Worm (Caenorhabditis elegans) whole organism, L1 larva: ENCODE data around the gene Y75B8A.13.
A peak's percentile ranks its signal among the peaks of the same experiment; 100 is the strongest.

Experiments
- C04F5.9 ChIP-seq: sonication (generic microtip); optimal IDR thresholded peaks from 2 replicates; lab custom pipeline; 2016; ENCODE audit warnings: missing genetic modification characterization, missing compliant biosample characterization
- C34B4.2 ChIP-seq: sonication (generic microtip); optimal IDR thresholded peaks from 2 replicates; lab custom pipeline; 2017; ENCODE audit warnings: mild to moderate bottlenecking, missing genetic modification characterization, missing compliant biosample characterization
- aha-1 ChIP-seq: fragments of 150-350 bp; optimal IDR thresholded peaks from 2 replicates; lab custom pipeline; 2014; ENCODE audit warnings: missing biosample characterization, missing genetic modification characterization
- alr-1 ChIP-seq: fragments of 200-800 bp; sonication (Bioruptor generic); optimal IDR thresholded peaks from 2 replicates; lab custom pipeline; 2018; ENCODE audit warnings: borderline replicate concordance, mild to moderate bottlenecking, missing genetic modification characterization, missing compliant biosample characterization
- aly-2 ChIP-seq: fragments of 150-350 bp; optimal IDR thresholded peaks from 2 replicates; lab custom pipeline; 2014; ENCODE audit warnings: missing biosample characterization, missing genetic modification characterization
- ama-1 ChIP-seq: fragments of 150-350 bp; optimal IDR thresholded peaks from 2 replicates; lab custom pipeline; 2014
- ceh-8 ChIP-seq: fragments of 200-800 bp; sonication (Bioruptor generic); optimal IDR thresholded peaks from 2 replicates; lab custom pipeline; 2018; ENCODE audit warnings: mild to moderate bottlenecking, missing genetic modification characterization, moderate library complexity, missing compliant biosample characterization
- ceh-82 ChIP-seq, 3 experiments: fragments of 150-350 bp in 1 of 3; sonication (generic microtip) in 2 of 3; optimal IDR thresholded peaks; 2 replicates each; lab custom pipeline; 2014 to 2017; ENCODE audit warnings: missing biosample characterization in 3 of 3, missing genetic modification characterization in 3 of 3
- ceh-88 ChIP-seq: fragments of 200-800 bp; sonication (Bioruptor generic); IDR thresholded peaks from 2 replicates; pipeline ENCODE4 v1.3.6; 2022; ENCODE audit warnings: missing genetic modification characterization, missing compliant biosample characterization
- ceh-90 ChIP-seq: sonication (generic microtip); optimal IDR thresholded peaks from 2 replicates; lab custom pipeline; 2016; ENCODE audit warnings: missing genetic modification characterization, missing compliant biosample characterization
- dpl-1 ChIP-seq, 3 experiments: fragments of 150-350 bp in 2 of 3; sonication (generic microtip) in 1 of 3; optimal IDR thresholded peaks; 2 replicates each; lab custom pipeline; 2014 to 2017; ENCODE audit warnings: missing biosample characterization in 3 of 3, missing genetic modification characterization in 3 of 3, missing genetic modification reagents in 3 of 3
- dsc-1 ChIP-seq: sonication (generic microtip); optimal IDR thresholded peaks from 2 replicates; lab custom pipeline; 2016; ENCODE audit warnings: mild to moderate bottlenecking, missing genetic modification characterization, missing compliant biosample characterization
- efl-1 ChIP-seq, 4 experiments: fragments of 150-350 bp; optimal IDR thresholded peaks in 3 of 4; peaks in 1 of 4; 1 replicate in 1 of 4; 2 replicates in 3 of 4; lab custom pipeline; 2014; ENCODE audit warnings: missing biosample characterization in 2 of 4, missing genetic modification characterization in 2 of 4, missing genetic modification reagents in 2 of 4
- egl-13 ChIP-seq: sonication (generic microtip); optimal IDR thresholded peaks from 2 replicates; lab custom pipeline; 2016; ENCODE audit warnings: missing genotype, missing genetic modification reagents, missing genetic modification characterization, missing compliant biosample characterization
- elt-3 ChIP-seq, 6 experiments: fragments of 150-350 bp in 1 of 6; sonication (generic microtip); optimal IDR thresholded peaks; 2 replicates each; lab custom pipeline; 2017 to 2018; ENCODE audit warnings: missing biosample characterization in 6 of 6, missing genetic modification characterization in 6 of 6, inconsistent platforms in 1 of 6
- ets-5 ChIP-seq: fragments of 200-800 bp; sonication (Bioruptor generic); IDR thresholded peaks from 2 replicates; pipeline ENCODE4 v1.3.6; 2022; ENCODE audit warnings: missing genetic modification characterization, missing compliant biosample characterization
- fkh-10 ChIP-seq: sonication (generic microtip); optimal IDR thresholded peaks from 2 replicates; lab custom pipeline; 2017; ENCODE audit warnings: missing biosample characterization, missing genetic modification reagents, missing genetic modification characterization
- fkh-4 ChIP-seq: sonication (generic microtip); optimal IDR thresholded peaks from 2 replicates; lab custom pipeline; 2016; ENCODE audit warnings: missing compliant biosample characterization, missing genetic modification characterization, borderline replicate concordance
- fkh-8 ChIP-seq: sonication (generic microtip); optimal IDR thresholded peaks from 2 replicates; lab custom pipeline; 2016; ENCODE audit warnings: mild to moderate bottlenecking, missing genetic modification characterization, missing compliant biosample characterization
- hlh-4 ChIP-seq: sonication (generic microtip); optimal IDR thresholded peaks from 2 replicates; lab custom pipeline; 2016; ENCODE audit warnings: mild to moderate bottlenecking, missing genetic modification characterization, missing compliant biosample characterization
- hpl-2 ChIP-seq: fragments of 150-350 bp; optimal IDR thresholded peaks from 2 replicates; lab custom pipeline; 2014; ENCODE audit warnings: missing biosample characterization, missing genetic modification reagents, missing genetic modification characterization
- irx-1 ChIP-seq: sonication (generic microtip); optimal IDR thresholded peaks from 2 replicates; lab custom pipeline; 2016; ENCODE audit warnings: missing genetic modification characterization, missing compliant biosample characterization
- isw-1 ChIP-seq: fragments of 200-800 bp; sonication (Bioruptor generic); IDR thresholded peaks from 2 replicates; pipeline ENCODE4 v1.3.6; 2022; ENCODE audit warnings: missing genetic modification characterization, missing compliant biosample characterization
- jun-1 ChIP-seq: fragments of 150-350 bp; optimal IDR thresholded peaks from 2 replicates; lab custom pipeline; 2014; ENCODE audit warnings: missing biosample characterization, missing genetic modification reagents, missing genetic modification characterization
- lin-13 ChIP-seq: fragments of 150-350 bp; optimal IDR thresholded peaks from 2 replicates; lab custom pipeline; 2014; ENCODE audit warnings: missing biosample characterization, missing genetic modification reagents, missing genetic modification characterization
- lin-14 ChIP-seq: fragments of 200-800 bp; sonication (Bioruptor generic); optimal IDR thresholded peaks from 2 replicates; lab custom pipeline; 2018; ENCODE audit warnings: mild to moderate bottlenecking, missing genetic modification characterization, moderate library complexity, missing compliant biosample characterization
- lin-15B ChIP-seq: fragments of 150-350 bp; sonication (generic microtip); optimal IDR thresholded peaks from 3 replicates; lab custom pipeline; 2014; ENCODE audit warnings: missing biosample characterization, missing genetic modification characterization
- lin-39 ChIP-seq: fragments of 150-350 bp; optimal IDR thresholded peaks from 2 replicates; lab custom pipeline; 2014; ENCODE audit warnings: missing biosample characterization, missing genetic modification reagents, missing genetic modification characterization
- lir-3 ChIP-seq: sonication (generic microtip); optimal IDR thresholded peaks from 2 replicates; lab custom pipeline; 2016; ENCODE audit warnings: mild to moderate bottlenecking, missing genetic modification characterization, moderate library complexity, missing compliant biosample characterization; ENCODE audit not compliant: poor library complexity
- lsy-2 ChIP-seq, 2 experiments: fragments of 150-350 bp; optimal IDR thresholded peaks; 2 replicates each; lab custom pipeline; 2014; ENCODE audit warnings: missing biosample characterization in 2 of 2, missing genetic modification characterization in 2 of 2
- mep-1 ChIP-seq: fragments of 150-350 bp; optimal IDR thresholded peaks from 2 replicates; lab custom pipeline; 2014; ENCODE audit warnings: missing biosample characterization, missing genetic modification characterization
- nhr-11 ChIP-seq: fragments of 150-350 bp; optimal IDR thresholded peaks from 2 replicates; lab custom pipeline; 2014; ENCODE audit warnings: missing biosample characterization, missing genetic modification characterization
- nhr-19 ChIP-seq: fragments of 200-800 bp; sonication (Bioruptor generic); conservative IDR thresholded peaks from 2 replicates; pipeline ENCODE4 v1.3.6; 2022; ENCODE audit warnings: missing genetic modification characterization, missing compliant biosample characterization
- nhr-20 ChIP-seq: sonication (generic microtip); optimal IDR thresholded peaks from 2 replicates; lab custom pipeline; 2016; ENCODE audit warnings: mild to moderate bottlenecking, missing genetic modification characterization, missing compliant biosample characterization
- nhr-47 ChIP-seq: sonication (generic microtip); optimal IDR thresholded peaks from 2 replicates; lab custom pipeline; 2016; ENCODE audit warnings: mild to moderate bottlenecking, missing genetic modification characterization, moderate library complexity, missing compliant biosample characterization
- pax-3 ChIP-seq: fragments of 200-800 bp; sonication (Bioruptor generic); optimal IDR thresholded peaks from 2 replicates; lab custom pipeline; 2018; ENCODE audit warnings: mild to moderate bottlenecking, missing genetic modification characterization, moderate library complexity, missing compliant biosample characterization
- snu-23 ChIP-seq: sonication (generic microtip); optimal IDR thresholded peaks from 2 replicates; lab custom pipeline; 2016; ENCODE audit warnings: missing genetic modification characterization, missing compliant biosample characterization
- sptf-1 ChIP-seq: fragments of 150-350 bp; optimal IDR thresholded peaks from 2 replicates; lab custom pipeline; 2014; ENCODE audit warnings: missing biosample characterization, missing genetic modification characterization
- sup-37 ChIP-seq: fragments of 200-800 bp; sonication (Bioruptor generic); optimal IDR thresholded peaks from 2 replicates; lab custom pipeline; 2018; ENCODE audit warnings: mild to moderate bottlenecking, missing genetic modification characterization, missing compliant biosample characterization
- swsn-7 ChIP-seq: sonication (generic microtip); optimal IDR thresholded peaks from 2 replicates; lab custom pipeline; 2016; ENCODE audit warnings: missing genetic modification characterization, missing compliant biosample characterization
- unc-62 ChIP-seq: fragments of 150-350 bp; optimal IDR thresholded peaks from 2 replicates; lab custom pipeline; 2014; ENCODE audit warnings: missing biosample characterization, missing genetic modification reagents, missing genetic modification characterization
- unc-98 ChIP-seq: fragments of 200-800 bp; sonication (Bioruptor generic); IDR thresholded peaks from 2 replicates; pipeline ENCODE4 v1.3.6; 2022; ENCODE audit warnings: missing genetic modification characterization, missing compliant biosample characterization
- xbp-1 ChIP-seq: sonication (generic microtip); optimal IDR thresholded peaks from 2 replicates; lab custom pipeline; 2016; ENCODE audit warnings: missing genetic modification characterization, missing compliant biosample characterization
- zag-1 ChIP-seq: fragments of 150-350 bp; optimal IDR thresholded peaks from 2 replicates; lab custom pipeline; 2014; ENCODE audit warnings: missing biosample characterization, missing genetic modification characterization
- zip-4 ChIP-seq: fragments of 200-800 bp; sonication (Bioruptor generic); optimal IDR thresholded peaks from 2 replicates; lab custom pipeline; 2018; ENCODE audit warnings: mild to moderate bottlenecking, missing genetic modification characterization, moderate library complexity, missing compliant biosample characterization
- ztf-11 ChIP-seq, 2 experiments: sonication (generic microtip); optimal IDR thresholded peaks; 2 replicates each; lab custom pipeline; 2016 to 2017; ENCODE audit warnings: missing genetic modification characterization in 2 of 2, missing biosample characterization in 1 of 2, missing compliant biosample characterization in 1 of 2

The Y75B8A.13 gene

DNA sequence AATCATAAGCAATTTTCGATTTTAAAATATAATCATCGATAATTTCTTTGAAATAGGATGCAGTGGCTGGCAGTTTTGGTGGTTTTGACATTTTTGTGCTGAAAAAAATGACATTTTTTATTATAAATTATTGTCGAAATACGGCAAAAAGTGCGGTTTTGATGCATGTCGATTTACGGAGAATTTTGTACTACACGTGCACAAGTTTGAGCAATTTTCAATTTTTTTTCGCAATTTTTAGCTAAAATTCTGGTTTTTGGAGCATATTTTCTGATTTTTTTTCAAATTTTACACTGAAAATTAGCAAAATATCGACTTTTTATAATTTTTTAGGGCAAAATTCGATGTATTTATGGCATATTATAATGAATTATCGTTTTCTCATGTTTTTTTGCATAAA lies at the start of gene Y75B8A.13:
Gene Y75B8A.13 (minus strand): TSS at position 101 of the 400 bp plus-strand sequence.
- TF ChIP-seq unc-62 (GFP tag; lab: Kevin White, UChicago) (no peak), lin-15B (tag; lab: Kevin White, UChicago) (no peak), nhr-11 (tag; lab: Kevin White, UChicago) (no peak), ceh-8 (no peak), pax-3 (tag; lab: Kevin White, UChicago) (no peak), lin-14 (GFP tag; lab: Kevin White, UChicago) (no peak), nhr-47 (no peak), unc-98 (GFP tag; lab: Robert Waterston, UW) (no peak), swsn-7 (no peak), ceh-82 (tag; optimal IDR thresholded peaks at IDR 0.05; lab: Kevin White, UChicago) (no peak)

DNA sequence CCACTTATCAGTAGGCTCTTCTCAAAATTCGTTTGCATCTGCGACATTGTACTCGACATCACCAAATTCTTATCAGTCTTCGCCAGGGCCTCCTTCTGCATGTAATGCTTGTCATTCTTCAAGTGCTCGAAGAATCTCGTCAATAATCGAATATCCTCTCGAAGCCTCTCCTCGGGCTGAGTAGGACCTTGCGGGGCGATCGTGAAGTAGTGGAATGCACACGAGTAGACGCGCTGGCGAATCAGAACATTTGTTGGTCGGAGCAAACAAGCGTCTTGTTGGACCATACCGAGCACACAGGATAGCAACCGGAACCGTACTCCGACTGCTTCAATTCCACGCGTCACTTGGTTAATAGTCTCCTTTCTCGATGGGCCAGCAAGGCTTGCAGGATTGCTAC lies 44.9 kb upstream of the Y75B8A.13 start:
- TF ChIP-seq lin-13 (GFP tag; lab: Kevin White, UChicago) (no peak), ztf-11 (tag; optimal IDR thresholded peaks at IDR 0.05; lab: Kevin White, UChicago) (no peak)

- TF ChIP-seq nhr-20 (tag; lab: Kevin White, UChicago) (no peak), isw-1 (GFP tag; lab: Robert Waterston, UW) (no peak), fkh-8 (no peak), fkh-4 (tag; lab: Kevin White, UChicago) (no peak)
Observed at ce11 chrIII:12259793-12260192, 44.3 kb upstream of the Y75B8A.13 start.

DNA sequence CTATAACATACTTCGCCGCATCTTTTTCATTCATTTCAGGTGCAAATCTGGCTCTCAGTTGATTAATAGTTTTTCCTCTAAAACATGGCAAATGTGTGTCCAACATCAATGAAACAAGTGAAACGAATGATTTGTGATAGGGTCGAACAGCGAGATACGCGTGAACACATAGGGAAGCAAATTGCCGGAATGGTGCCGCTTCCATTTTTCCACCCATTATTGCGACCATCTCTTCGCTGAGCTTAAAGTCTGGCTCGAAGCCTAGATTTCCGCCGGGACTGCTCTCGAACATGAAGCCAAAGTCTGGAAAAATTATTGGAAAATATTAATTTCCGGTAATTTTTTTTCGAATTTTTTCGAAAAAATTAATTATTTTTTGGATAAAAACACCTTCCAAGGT lies 37.8 kb upstream of the Y75B8A.13 start:
- TF ChIP-seq nhr-19 (GFP tag; lab: Robert Waterston, UW) (no peak), C04F5.9 (no peak), zip-4 (no peak), ztf-11 (tag; optimal IDR thresholded peaks at IDR 0.05; lab: Kevin White, UChicago) (no peak), irx-1 (tag; lab: Kevin White, UChicago) (no peak), ets-5 (no peak), zag-1 (tag; lab: Kevin White, UChicago) (no peak), ama-1 (lab: Kevin White, UChicago) (no peak), C34B4.2 (tag; lab: Kevin White, UChicago) (no peak), dpl-1 (GFP tag; optimal IDR thresholded peaks at IDR 0.05; lab: Kevin White, UChicago) (no peak), egl-13 (tag; lab: Kevin White, UChicago) (no peak), sptf-1 (tag; lab: Kevin White, UChicago) (no peak), mep-1 (tag; lab: Kevin White, UChicago) (no peak), ceh-88 (GFP tag; lab: Robert Waterston, UW) (no peak), unc-98 (GFP tag; lab: Robert Waterston, UW) (no peak), xbp-1 (tag; lab: Kevin White, UChicago) (no peak), lir-3 (tag; lab: Kevin White, UChicago) (no peak)

DNA sequence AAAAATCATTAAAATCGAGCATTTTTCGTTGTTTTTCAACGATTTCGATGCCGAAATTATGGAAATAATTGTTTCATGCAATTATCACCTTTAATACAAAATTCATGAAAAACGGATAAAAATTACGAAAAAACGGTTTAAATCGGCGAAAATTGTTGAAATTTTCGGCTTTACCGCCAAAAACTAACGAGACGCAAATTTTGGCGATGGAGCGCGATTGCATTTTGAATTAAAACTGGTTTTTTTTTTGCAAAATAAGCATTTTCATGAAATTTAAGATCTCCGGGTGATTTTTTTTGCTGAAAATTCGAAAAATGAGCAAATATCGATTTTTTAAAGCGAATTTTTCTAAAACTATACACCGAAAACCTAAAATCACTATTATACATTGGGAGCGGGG lies 35.7 kb upstream of the Y75B8A.13 start:
- TF ChIP-seq zip-4 (no peak), hlh-4 (tag; lab: Kevin White, UChicago) (no peak), aly-2 (tag; lab: Kevin White, UChicago) (peak; percentile 30), lin-39 (no peak), aha-1 (tag; lab: Kevin White, UChicago) (no peak), lsy-2 (tag; optimal IDR thresholded peaks at IDR 0.05; lab: Kevin White, UChicago) (no peak), sup-37 (GFP tag; lab: Kevin White, UChicago) (no peak), ets-5 (no peak), lin-15B (tag; lab: Kevin White, UChicago) (no peak), ceh-90 (tag; lab: Kevin White, UChicago) (no peak), efl-1 (optimal IDR thresholded peaks at IDR 0.05; lab: Kevin White, UChicago) (peak in 1 of 2 experiments; percentile 97), efl-1 (GFP tag; optimal IDR thresholded peaks at IDR 0.05 in 1 of 2; lab: Kevin White, UChicago) (peak; percentile 10 to 42), elt-3 (tag; optimal IDR thresholded peaks at IDR 0.05; lab: Kevin White, UChicago) (no peak), jun-1 (tag; lab: Kevin White, UChicago) (no peak), dsc-1 (tag; lab: Kevin White, UChicago) (no peak), fkh-10 (GFP tag; lab: Kevin White, UChicago) (no peak), dpl-1 (GFP tag; optimal IDR thresholded peaks at IDR 0.05; lab: Kevin White, UChicago) (peak in 1 of 3 experiments; percentile 31), alr-1 (tag; lab: Kevin White, UChicago) (no peak), hpl-2 (peak; percentile 4), fkh-8 (no peak), ceh-88 (GFP tag; lab: Robert Waterston, UW) (no peak), snu-23 (no peak)
- TF ChIP-seq, all 84 proteins: peak for 4
